Worm (Caenorhabditis elegans): ENCODE measurements around the gene dop-1.

Gene dop-1

ce11 chrX:4395073-4395850 is 23.4 kb downstream of the dop-1 start (continued):
- no peak for TF ChIP-seq aptf-3 (GFP tag; IDR thresholded peaks at IDR 0.05)
- no peak for TF ChIP-seq aptf-2 (GFP tag; conservative IDR thresholded peaks at IDR 0.05)
- TF ChIP-seq ekl-4 (GFP tag; IDR thresholded peaks at IDR 0.05): no peak
- TF ChIP-seq efl-1 (GFP tag; optimal IDR thresholded peaks at IDR 0.05): no peak
- TF ChIP-seq madf-10 (tag; optimal IDR thresholded peaks at IDR 0.05): peak; percentile 65
- no peak for TF ChIP-seq unc-130 (GFP tag; optimal IDR thresholded peaks at IDR 0.05)
- TF ChIP-seq B0019.2 (GFP tag; conservative IDR thresholded peaks at IDR 0.05): no peak
- TF ChIP-seq lsl-1 (GFP tag; optimal IDR thresholded peaks at IDR 0.05): no peak
- TF ChIP-seq F49E8.2 (tag; optimal IDR thresholded peaks at IDR 0.05; ENCODE audit: insufficient read depth): no peak
- peak in 1 of 3 experiments; percentile 73 for TF ChIP-seq lin-35 (GFP tag; optimal IDR thresholded peaks at IDR 0.05)
- 0 out of 2 replicates have a peak, but pooled peaks have one; percentile 27 for TF ChIP-seq lir-1 (GFP tag; conservative IDR thresholded peaks at IDR 0.05)
- TF ChIP-seq C06A6.2 (GFP tag; conservative IDR thresholded peaks at IDR 0.05): peak; percentile 45; the same call in 1 of the 2 replicates
- TF ChIP-seq chd-7 (tag; optimal IDR thresholded peaks at IDR 0.05): no peak
- TF ChIP-seq mcd-1 (GFP tag; IDR thresholded peaks at IDR 0.05): peak; percentile 55
- peak; percentile 68 for TF ChIP-seq ZK185.1 (tag; optimal IDR thresholded peaks at IDR 0.05; ENCODE audit: poor library complexity, severe bottlenecking)
- no peak for TF ChIP-seq nhr-179 (tag; optimal IDR thresholded peaks at IDR 0.05)
- no peak for TF ChIP-seq madf-8 (GFP tag; conservative IDR thresholded peaks at IDR 0.05)
- no peak for TF ChIP-seq hsf-1 (GFP tag; IDR thresholded peaks at IDR 0.05)
- TF ChIP-seq rpc-1 (optimal IDR thresholded peaks at IDR 0.05): no peak
- no peak for TF ChIP-seq rpc-1 (tag; optimal IDR thresholded peaks at IDR 0.05)
- no peak for TF ChIP-seq ztf-18 (tag; optimal IDR thresholded peaks at IDR 0.05)
- no peak for TF ChIP-seq F10E7.11 (tag; optimal IDR thresholded peaks at IDR 0.05)
- TF ChIP-seq dox-1 (GFP tag; IDR thresholded peaks at IDR 0.05): no peak; the same call in 1 of the 2 replicates
- TF ChIP-seq nfya-2 (GFP tag; IDR thresholded peaks at IDR 0.05): no peak
- TF ChIP-seq hmg-1.2 (GFP tag; IDR thresholded peaks at IDR 0.05): no peak; the same call in 1 of the 2 replicates
- no peak for TF ChIP-seq dpff-1 (tag; optimal IDR thresholded peaks at IDR 0.05)
- no peak for TF ChIP-seq K12H6.12 (tag; optimal IDR thresholded peaks at IDR 0.05)
- no peak for TF ChIP-seq B0336.3 (GFP tag; IDR thresholded peaks at IDR 0.05)
- no peak for TF ChIP-seq madf-3 (GFP tag; IDR thresholded peaks at IDR 0.05)
- no peak for TF ChIP-seq egl-18 (GFP tag; IDR thresholded peaks at IDR 0.05)
- TF ChIP-seq snpc-3.4 (tag; optimal IDR thresholded peaks at IDR 0.05): no peak
- TF ChIP-seq zfh-2 (GFP tag; conservative IDR thresholded peaks at IDR 0.05): no peak
- TF ChIP-seq F37B4.10 (GFP tag; IDR thresholded peaks at IDR 0.05): no peak
- no peak for TF ChIP-seq attf-5 (GFP tag; optimal IDR thresholded peaks at IDR 0.05)
- TF ChIP-seq Y56A3A.18 (GFP tag; IDR thresholded peaks at IDR 0.05): peak; percentile 84
- no peak for TF ChIP-seq sdz-38 (tag; optimal IDR thresholded peaks at IDR 0.05)
- no peak for TF ChIP-seq let-607 (tag; optimal IDR thresholded peaks at IDR 0.05)
- TF ChIP-seq xnd-1 (tag; optimal IDR thresholded peaks at IDR 0.05): no peak
- TF ChIP-seq nfyb-1 (GFP tag; IDR thresholded peaks at IDR 0.05): 0 out of 2 replicates have a peak, but pooled peaks have one; percentile 42
- no peak for TF ChIP-seq egl-44 (GFP tag; IDR thresholded peaks at IDR 0.05)
- no peak for TF ChIP-seq bed-1 (GFP tag; IDR thresholded peaks at IDR 0.05)
- peak; percentile 22 for TF ChIP-seq B0261.1 (tag; optimal IDR thresholded peaks at IDR 0.05)
- no peak for TF ChIP-seq madf-6 (GFP tag; IDR thresholded peaks at IDR 0.05)
- no peak for TF ChIP-seq F55B11.4 (tag; optimal IDR thresholded peaks at IDR 0.05; ENCODE audit: borderline replicate concordance, insufficient read depth)
- no peak for TF ChIP-seq B0035.1 (tag; optimal IDR thresholded peaks at IDR 0.05)
- TF ChIP-seq nhr-120 (GFP tag; IDR thresholded peaks at IDR 0.05): no peak
- no peak for TF ChIP-seq Y53F4B.3 (GFP tag; IDR thresholded peaks at IDR 0.05)
- TF ChIP-seq ztf-6 (GFP tag; IDR thresholded peaks at IDR 0.05): no peak

Measured in whole organism, young adult.